1 fruit fly cellular context compared by ENCODE assay signal in genomic region chrX:16391397-16391796, dm6.
TF ChIP-seq lines count a peak whose summit lies in the region.

Gene TH1, minus strand, starts transcription at chrX:16391438.
Gene mei-41, plus strand, starts transcription at chrX:16391698.

TF ChIP-seq in whole organism, embryonic, 481 proteins besides CTCF, POLR2A, EP300 and RAD21 (continued from another document and continues in another):
- TF ChIP-seq CHES-1-like (GFP tag; optimal IDR thresholded peaks at IDR 0.05; lab: Kevin White, UChicago) (peak; percentile 31), Adf1 (GFP tag; IDR thresholded peaks at IDR 0.05; lab: Robert Waterston, UW) (peak; percentile 70), CG10959 (GFP tag; IDR thresholded peaks at IDR 0.05; lab: Robert Waterston, UW) (peak; percentile 93), CG7987 (GFP tag; optimal IDR thresholded peaks at IDR 0.05; lab: Kevin White, UChicago) (peak; percentile 56), pfk (GFP tag; optimal IDR thresholded peaks at IDR 0.05; lab: Kevin White, UChicago) (peak; percentile 46), CG17385 (GFP tag; optimal IDR thresholded peaks at IDR 0.05; lab: Kevin White, UChicago) (peak; percentile 96), PHDP (tag; optimal IDR thresholded peaks at IDR 0.05; lab: Kevin White, UChicago) (peak; percentile 89), CG4328 (GFP tag; optimal IDR thresholded peaks at IDR 0.05; lab: Kevin White, UChicago) (peak; percentile 64), CG10366 (GFP tag; IDR thresholded peaks at IDR 0.05; lab: Robert Waterston, UW) (peak; percentile 91), pzg (GFP tag; optimal IDR thresholded peaks at IDR 0.05; lab: Kevin White, UChicago) (peak; percentile 46), HLHmδ (GFP tag; optimal IDR thresholded peaks at IDR 0.05; lab: Kevin White, UChicago) (no peak), cwo (GFP tag; optimal IDR thresholded peaks at IDR 0.05; lab: Kevin White, UChicago) (peak; percentile 64), Usf (GFP tag; optimal IDR thresholded peaks at IDR 0.05; lab: Kevin White, UChicago) (peak; percentile 86), Med (GFP tag; lab: Kevin White, UChicago) (peak; percentile 91), Trl (optimal IDR thresholded peaks at IDR 0.05; lab: Kevin White, UChicago) (no peak), Trl (GFP tag; optimal IDR thresholded peaks at IDR 0.05; lab: Kevin White, UChicago) (peak; percentile 43), tin (GFP tag; optimal IDR thresholded peaks at IDR 0.05; lab: Kevin White, UChicago) (peak; percentile 84), CG12391 (tag; optimal IDR thresholded peaks at IDR 0.05; lab: Kevin White, UChicago) (peak; percentile 92), prd (optimal IDR thresholded peaks at IDR 0.05; lab: Kevin White, UChicago) (no peak), prd (GFP tag; IDR thresholded peaks at IDR 0.05; lab: Robert Waterston, UW) (peak; percentile 98), Gsc (GFP tag; IDR thresholded peaks at IDR 0.05; lab: Robert Waterston, UW) (no peak), pho (GFP tag; optimal IDR thresholded peaks at IDR 0.05; lab: Kevin White, UChicago) (peak; percentile 58), CG17829 (tag; optimal IDR thresholded peaks at IDR 0.05; lab: Kevin White, UChicago) (peak; percentile 92), chm (GFP tag; IDR thresholded peaks at IDR 0.05; lab: Robert Waterston, UW) (peak; percentile 90), lab (GFP tag; optimal IDR thresholded peaks at IDR 0.05; lab: Kevin White, UChicago) (no peak), CG6791 (GFP tag; IDR thresholded peaks at IDR 0.05; lab: Robert Waterston, UW; ENCODE audit: partially characterized antibody) (no peak), repo (GFP tag; optimal IDR thresholded peaks at IDR 0.05; lab: Kevin White, UChicago) (no peak), Hand (GFP tag; optimal IDR thresholded peaks at IDR 0.05; lab: Kevin White, UChicago) (peak; percentile 14), Hr3 (GFP tag; optimal IDR thresholded peaks at IDR 0.05; lab: Kevin White, UChicago) (peak; percentile 88), slbo (GFP tag; IDR thresholded peaks at IDR 0.05; lab: Robert Waterston, UW) (peak; percentile 97), CG10462 (GFP tag; optimal IDR thresholded peaks at IDR 0.05; lab: Kevin White, UChicago) (peak; percentile 61), CG5245 (GFP tag; optimal IDR thresholded peaks at IDR 0.05; lab: Kevin White, UChicago) (peak; percentile 64), Eip74EF (GFP tag; optimal IDR thresholded peaks at IDR 0.05; lab: Kevin White, UChicago) (no peak), slp2 (GFP tag; optimal IDR thresholded peaks at IDR 0.05; lab: Kevin White, UChicago) (peak; percentile 48), CG1603 (tag; optimal IDR thresholded peaks at IDR 0.05; lab: Kevin White, UChicago) (no peak), MBD-R2 (GFP tag; IDR thresholded peaks at IDR 0.05; lab: Robert Waterston, UW) (peak; percentile 95), CG17802 (tag; optimal IDR thresholded peaks at IDR 0.05; lab: Kevin White, UChicago) (peak; percentile 92), dimm (GFP tag; IDR thresholded peaks at IDR 0.05; lab: Robert Waterston, UW) (peak; percentile 65; the same call in 1 of the 2 replicates), CG34376 (GFP tag; optimal IDR thresholded peaks at IDR 0.05; lab: Kevin White, UChicago) (peak; percentile 35), CG14667 (GFP tag; IDR thresholded peaks at IDR 0.05; lab: Robert Waterston, UW) (peak; percentile 95), gt (GFP tag; IDR thresholded peaks at IDR 0.05; lab: Robert Waterston, UW) (peak; percentile 90), zf30C (GFP tag; optimal IDR thresholded peaks at IDR 0.05; lab: Kevin White, UChicago) (no peak), gcm (GFP tag; optimal IDR thresholded peaks at IDR 0.05; lab: Kevin White, UChicago) (no peak), lmd (GFP tag; IDR thresholded peaks at IDR 0.05; lab: Robert Waterston, UW) (peak; percentile 96), HLH3B (GFP tag; IDR thresholded peaks at IDR 0.05; lab: Robert Waterston, UW) (peak; percentile 96), mam (GFP tag; optimal IDR thresholded peaks at IDR 0.05; lab: Kevin White, UChicago) (peak; percentile 66), CG13424 (tag; optimal IDR thresholded peaks at IDR 0.05; lab: Kevin White, UChicago) (peak; percentile 91), CG16863 (GFP tag; optimal IDR thresholded peaks at IDR 0.05; lab: Kevin White, UChicago) (peak; percentile 40), HHEX (GFP tag; optimal IDR thresholded peaks at IDR 0.05; lab: Kevin White, UChicago) (peak; percentile 72), phol (tag; optimal IDR thresholded peaks at IDR 0.05; lab: Kevin White, UChicago) (peak; percentile 95), Atf3 (GFP tag; optimal IDR thresholded peaks at IDR 0.05; lab: Kevin White, UChicago) (no peak), CG31365 (tag; optimal IDR thresholded peaks at IDR 0.05; lab: Kevin White, UChicago) (no peak), so (GFP tag; IDR thresholded peaks at IDR 0.05; lab: Robert Waterston, UW) (peak; percentile 82), ham (GFP tag; IDR thresholded peaks at IDR 0.05; lab: Robert Waterston, UW) (peak; percentile 47; the same call in 1 of the 2 replicates), cad (GFP tag; optimal IDR thresholded peaks at IDR 0.05; lab: Kevin White, UChicago) (no peak), CG4854 (GFP tag; optimal IDR thresholded peaks at IDR 0.05; lab: Kevin White, UChicago) (no peak), Sin3A (optimal IDR thresholded peaks at IDR 0.05; lab: Kevin White, UChicago) (peak; percentile 64), Dad (GFP tag; optimal IDR thresholded peaks at IDR 0.05; lab: Kevin White, UChicago) (peak; percentile 57), Xbp1 (GFP tag; optimal IDR thresholded peaks at IDR 0.05; lab: Kevin White, UChicago) (peak; percentile 89), schlank (tag; optimal IDR thresholded peaks at IDR 0.05; lab: Kevin White, UChicago) (peak; percentile 41), Fer1 (GFP tag; optimal IDR thresholded peaks at IDR 0.05; lab: Kevin White, UChicago) (no peak), kay (GFP tag; optimal IDR thresholded peaks at IDR 0.05; lab: Kevin White, UChicago) (peak; percentile 76), onecut (GFP tag; IDR thresholded peaks at IDR 0.05; lab: Robert Waterston, UW) (peak; percentile 76), Spps (tag; optimal IDR thresholded peaks at IDR 0.05; lab: Kevin White, UChicago) (peak; percentile 75), CG2202 (tag; optimal IDR thresholded peaks at IDR 0.05; lab: Kevin White, UChicago) (peak; percentile 51), ci (GFP tag; IDR thresholded peaks at IDR 0.05; lab: Robert Waterston, UW) (peak; percentile 93), tio (GFP tag; optimal IDR thresholded peaks at IDR 0.05; lab: Kevin White, UChicago) (no peak), CG9215 (GFP tag; IDR thresholded peaks at IDR 0.05; lab: Robert Waterston, UW) (peak; percentile 94), crol (GFP tag; IDR thresholded peaks at IDR 0.05; lab: Robert Waterston, UW) (peak; percentile 41; the same call in 1 of the 2 replicates), Ssrp (tag; optimal IDR thresholded peaks at IDR 0.05; lab: Kevin White, UChicago) (peak; percentile 93), Stat92E (GFP tag; optimal IDR thresholded peaks at IDR 0.05; lab: Kevin White, UChicago) (no peak), CG17359 (tag; optimal IDR thresholded peaks at IDR 0.05; lab: Kevin White, UChicago) (peak; percentile 89), CG5953 (GFP tag; IDR thresholded peaks at IDR 0.05; lab: Robert Waterston, UW) (peak; percentile 88), tgo (GFP tag; IDR thresholded peaks at IDR 0.05; lab: Robert Waterston, UW) (peak; percentile 95), CG18011 (GFP tag; optimal IDR thresholded peaks at IDR 0.05; lab: Kevin White, UChicago) (peak; percentile 46), rib (GFP tag; IDR thresholded peaks at IDR 0.05; lab: Robert Waterston, UW) (peak; percentile 89), Asciz (GFP tag; optimal IDR thresholded peaks at IDR 0.05; lab: Kevin White, UChicago) (no peak), eve (GFP tag; optimal IDR thresholded peaks at IDR 0.05; lab: Kevin White, UChicago) (no peak), lbe (GFP tag; optimal IDR thresholded peaks at IDR 0.05; lab: Kevin White, UChicago) (no peak), trh (GFP tag; optimal IDR thresholded peaks at IDR 0.05; lab: Kevin White, UChicago) (peak; percentile 72), ab (GFP tag; optimal IDR thresholded peaks at IDR 0.05; lab: Kevin White, UChicago) (no peak), Dip3 (GFP tag; optimal IDR thresholded peaks at IDR 0.05; lab: Kevin White, UChicago) (peak; percentile 66), p53 (GFP tag; optimal IDR thresholded peaks at IDR 0.05; lab: Kevin White, UChicago) (no peak), Aef1 (GFP tag; IDR thresholded peaks at IDR 0.05; lab: Robert Waterston, UW) (peak; percentile 96), HmgD (GFP tag; optimal IDR thresholded peaks at IDR 0.05; lab: Kevin White, UChicago) (no peak), CG4730 (GFP tag; IDR thresholded peaks at IDR 0.05; lab: Robert Waterston, UW) (peak; percentile 93), CG2678 (tag; optimal IDR thresholded peaks at IDR 0.05; lab: Kevin White, UChicago) (no peak), ftz-f1 (GFP tag; optimal IDR thresholded peaks at IDR 0.05; lab: Kevin White, UChicago) (peak; percentile 55), Camta (GFP tag; optimal IDR thresholded peaks at IDR 0.05; lab: Kevin White, UChicago) (peak; percentile 41), yki (optimal IDR thresholded peaks at IDR 0.05; lab: Kevin White, UChicago) (no peak), CG12155 (GFP tag; optimal IDR thresholded peaks at IDR 0.05; lab: Kevin White, UChicago) (no peak), CG10979 (tag; optimal IDR thresholded peaks at IDR 0.05; lab: Kevin White, UChicago) (peak; percentile 87), CG2712 (tag; optimal IDR thresholded peaks at IDR 0.05; lab: Kevin White, UChicago) (peak; percentile 94), Neu2 (GFP tag; optimal IDR thresholded peaks at IDR 0.05; lab: Kevin White, UChicago; ENCODE audit: borderline replicate concordance) (no peak), ac (GFP tag; optimal IDR thresholded peaks at IDR 0.05; lab: Kevin White, UChicago) (peak; percentile 24), CG11696 (GFP tag; IDR thresholded peaks at IDR 0.05; lab: Robert Waterston, UW) (peak; percentile 84), BtbVII (GFP tag; optimal IDR thresholded peaks at IDR 0.05; lab: Kevin White, UChicago) (no peak), CG31388 (GFP tag; optimal IDR thresholded peaks at IDR 0.05; lab: Kevin White, UChicago) (peak; percentile 78), Bgb (GFP tag; IDR thresholded peaks at IDR 0.05; lab: Robert Waterston, UW; ENCODE audit: partially characterized antibody) (peak; percentile 43; the same call in 1 of the 2 replicates), sd (tag; optimal IDR thresholded peaks at IDR 0.05; lab: Kevin White, UChicago) (no peak), Sox100B (GFP tag; optimal IDR thresholded peaks at IDR 0.05; lab: Kevin White, UChicago) (no peak), zfh2 (GFP tag; optimal IDR thresholded peaks at IDR 0.05; lab: Kevin White, UChicago) (peak; percentile 60), CG30020 (tag; optimal IDR thresholded peaks at IDR 0.05; lab: Kevin White, UChicago) (peak; percentile 97), CG8290 (GFP tag; optimal IDR thresholded peaks at IDR 0.05; lab: Kevin White, UChicago) (peak; percentile 80), CG8290 (tag; optimal IDR thresholded peaks at IDR 0.05; lab: Kevin White, UChicago) (peak in 1 of 2 experiments; percentile 38), CG18262 (tag; optimal IDR thresholded peaks at IDR 0.05; lab: Kevin White, UChicago) (no peak), Abd-B (GFP tag; optimal IDR thresholded peaks at IDR 0.05; lab: Kevin White, UChicago) (peak; percentile 95), Nf-YB (GFP tag; optimal IDR thresholded peaks at IDR 0.05; lab: Kevin White, UChicago) (peak; percentile 64), Dfd (GFP tag; optimal IDR thresholded peaks at IDR 0.05; lab: Kevin White, UChicago) (peak in 1 of 2 experiments; percentile 46), grau (tag; optimal IDR thresholded peaks at IDR 0.05; lab: Kevin White, UChicago) (peak; percentile 90), CG9817 (tag; optimal IDR thresholded peaks at IDR 0.05; lab: Kevin White, UChicago) (peak; percentile 93), CG2199 (GFP tag; IDR thresholded peaks at IDR 0.05; lab: Robert Waterston, UW) (peak; percentile 91), CG14441 (GFP tag; IDR thresholded peaks at IDR 0.05; lab: Robert Waterston, UW) (peak; percentile 96), Lhr (GFP tag; optimal IDR thresholded peaks at IDR 0.05; lab: Kevin White, UChicago) (peak; percentile 58), sob (GFP tag; IDR thresholded peaks at IDR 0.05; lab: Robert Waterston, UW) (peak; percentile 97), bab2 (GFP tag; optimal IDR thresholded peaks at IDR 0.05; lab: Kevin White, UChicago) (peak; percentile 60), chn (GFP tag; optimal IDR thresholded peaks at IDR 0.05; lab: Kevin White, UChicago) (peak; percentile 59), Lpt (GFP tag; optimal IDR thresholded peaks at IDR 0.05; lab: Kevin White, UChicago) (no peak), CG11695 (GFP tag; IDR thresholded peaks at IDR 0.05; lab: Robert Waterston, UW) (peak; percentile 92), CG15601 (tag; optimal IDR thresholded peaks at IDR 0.05; lab: Kevin White, UChicago) (peak; percentile 85), CG9727 (GFP tag; optimal IDR thresholded peaks at IDR 0.05; lab: Kevin White, UChicago) (peak; percentile 91), CG6175 (GFP tag; IDR thresholded peaks at IDR 0.05; lab: Robert Waterston, UW) (peak; percentile 91), CG6813 (GFP tag; optimal IDR thresholded peaks at IDR 0.05; lab: Kevin White, UChicago) (peak; percentile 52), her (GFP tag; optimal IDR thresholded peaks at IDR 0.05; lab: Kevin White, UChicago) (peak; percentile 7), CG6689 (GFP tag; IDR thresholded peaks at IDR 0.05; lab: Robert Waterston, UW) (peak; percentile 97), mld (GFP tag; IDR thresholded peaks at IDR 0.05; lab: Robert Waterston, UW; ENCODE audit: partially characterized antibody) (no peak), CG13123 (GFP tag; optimal IDR thresholded peaks at IDR 0.05; lab: Kevin White, UChicago) (no peak), CrebB (tag; optimal IDR thresholded peaks at IDR 0.05; lab: Kevin White, UChicago) (peak; percentile 48), Nf-YC (tag; optimal IDR thresholded peaks at IDR 0.05; lab: Kevin White, UChicago) (no peak), pum (GFP tag; optimal IDR thresholded peaks at IDR 0.05; lab: Kevin White, UChicago) (peak; percentile 54), ERR (GFP tag; optimal IDR thresholded peaks at IDR 0.05; lab: Kevin White, UChicago) (no peak), corto (GFP tag; optimal IDR thresholded peaks at IDR 0.05; lab: Kevin White, UChicago) (no peak), fd3F (GFP tag; optimal IDR thresholded peaks at IDR 0.05; lab: Kevin White, UChicago) (peak; percentile 87), Optix (GFP tag; IDR thresholded peaks at IDR 0.05; lab: Robert Waterston, UW) (peak; percentile 90)
